Fruit fly (Drosophila melanogaster): ENCODE measurements around the gene CG13692.

CG13692 gene

dm6 chr2L:429680-430484, 8.3 kb downstream of the CG13692 start (continued):
- TF ChIP-seq D19A (tag; optimal IDR thresholded peaks at IDR 0.05) (peak; percentile 93), CG14710 (tag; optimal IDR thresholded peaks at IDR 0.05) (peak; percentile 48), sqz (GFP tag; optimal IDR thresholded peaks at IDR 0.05) (peak; percentile 50), ranshi (GFP tag; IDR thresholded peaks at IDR 0.05) (peak; percentile 61; the same call in 1 of the 2 replicates), sc (optimal IDR thresholded peaks at IDR 0.05) (no peak), sc (GFP tag; optimal IDR thresholded peaks at IDR 0.05) (no peak), Bdp1 (GFP tag; optimal IDR thresholded peaks at IDR 0.05) (peak; percentile 5), Deaf1 (tag; optimal IDR thresholded peaks at IDR 0.05) (no peak), wor (GFP tag; IDR thresholded peaks at IDR 0.05) (no peak), trh (GFP tag; optimal IDR thresholded peaks at IDR 0.05) (no peak), Dp (GFP tag; optimal IDR thresholded peaks at IDR 0.05) (no peak), Med (GFP tag) (peak; percentile 91), CG7963 (GFP tag; IDR thresholded peaks at IDR 0.05; ENCODE audit: partially characterized antibody) (no peak), Nf-YA (GFP tag; IDR thresholded peaks at IDR 0.05) (0 out of 2 replicates have a peak, but pooled peaks have one; percentile 47), luna (GFP tag; optimal IDR thresholded peaks at IDR 0.05) (peak; percentile 54), Hey (tag; optimal IDR thresholded peaks at IDR 0.05) (no peak), tna (GFP tag; IDR thresholded peaks at IDR 0.05; ENCODE audit: partially characterized antibody) (no peak), nerfin-2 (GFP tag; IDR thresholded peaks at IDR 0.05; ENCODE audit: partially characterized antibody) (no peak), Awh (GFP tag; IDR thresholded peaks at IDR 0.05) (0 out of 2 replicates have a peak, but pooled peaks have one; percentile 27), hb (GFP tag; IDR thresholded peaks at IDR 0.05; ENCODE audit: partially characterized antibody) (no peak), ssp (GFP tag; IDR thresholded peaks at IDR 0.05) (peak; percentile 25; the same call in 1 of the 2 replicates), CG17912 (GFP tag; optimal IDR thresholded peaks at IDR 0.05) (no peak), CG4820 (GFP tag; optimal IDR thresholded peaks at IDR 0.05) (peak; percentile 23), CG15073 (GFP tag; optimal IDR thresholded peaks at IDR 0.05) (no peak), Xrp1 (GFP tag; IDR thresholded peaks at IDR 0.05) (peak; percentile 84), CG1603 (tag; optimal IDR thresholded peaks at IDR 0.05) (no peak), HLH54F (GFP tag; optimal IDR thresholded peaks at IDR 0.05) (peak; percentile 37), CG30020 (tag; optimal IDR thresholded peaks at IDR 0.05) (no peak), Aef1 (GFP tag; IDR thresholded peaks at IDR 0.05) (peak; percentile 42; the same call in 2 of the 3 replicates), sna (GFP tag; IDR thresholded peaks at IDR 0.05; ENCODE audit: partially characterized antibody) (no peak), corto (GFP tag; optimal IDR thresholded peaks at IDR 0.05) (peak; percentile 79), CG14965 (GFP tag; optimal IDR thresholded peaks at IDR 0.05; ENCODE audit: borderline replicate concordance) (no peak), Dfd (GFP tag; optimal IDR thresholded peaks at IDR 0.05) (no peak), CG4328 (GFP tag; optimal IDR thresholded peaks at IDR 0.05) (no peak), ham (GFP tag; IDR thresholded peaks at IDR 0.05) (no peak), tll (GFP tag; optimal IDR thresholded peaks at IDR 0.05) (no peak), nerfin-1 (tag; optimal IDR thresholded peaks at IDR 0.05) (no peak), NK7.1 (GFP tag; optimal IDR thresholded peaks at IDR 0.05) (no peak), CG34422 (GFP tag; IDR thresholded peaks at IDR 0.05) (0 out of 3 replicates have a peak, but pooled peaks have one; percentile 24), CG5180 (GFP tag; optimal IDR thresholded peaks at IDR 0.05) (no peak), CG4282 (GFP tag; optimal IDR thresholded peaks at IDR 0.05) (no peak), az2 (GFP tag; optimal IDR thresholded peaks at IDR 0.05) (peak; percentile 53), CG17361 (GFP tag; IDR thresholded peaks at IDR 0.05) (peak; percentile 64), pum (GFP tag; optimal IDR thresholded peaks at IDR 0.05) (peak; percentile 74), Drgx (GFP tag; IDR thresholded peaks at IDR 0.05) (peak; percentile 58), hbn (GFP tag; IDR thresholded peaks at IDR 0.05; ENCODE audit: partially characterized antibody) (no peak), gsb-n (tag; optimal IDR thresholded peaks at IDR 0.05) (peak; percentile 26), CG8924 (tag; optimal IDR thresholded peaks at IDR 0.05) (peak; percentile 46), CG5245 (GFP tag; optimal IDR thresholded peaks at IDR 0.05) (no peak)

All from whole organism, embryonic.